Worm (Caenorhabditis elegans): ENCODE results near the gene C44C10.7.

ce11 chrX:11679211-11679977, 8.7 kb downstream of the C44C10.7 start:
- TF ChIP-seq mdl-1 (tag; optimal IDR thresholded peaks at IDR 0.05): no peak
- no peak for TF ChIP-seq zag-1 (tag; optimal IDR thresholded peaks at IDR 0.05)
- TF ChIP-seq unc-62 (GFP tag; optimal IDR thresholded peaks at IDR 0.05): no peak
- no peak for TF ChIP-seq lin-39 (tag; optimal IDR thresholded peaks at IDR 0.05)
- TF ChIP-seq aly-2 (tag; optimal IDR thresholded peaks at IDR 0.05): no peak
